Worm (Caenorhabditis elegans) whole organism, L4 larva: ENCODE measurements around the gene plst-1.

Source experiments
- R02D3.7 ChIP-seq: fragments of 150-350 bp; sonication (generic microtip); optimal IDR thresholded peaks from 3 replicates; lab custom pipeline; 2014; ENCODE audit warnings: missing biosample characterization, missing genetic modification characterization
- lin-39 ChIP-seq: fragments of 150-350 bp; optimal IDR thresholded peaks from 2 replicates; lab custom pipeline; 2014; ENCODE audit warnings: missing biosample characterization, missing genetic modification reagents, missing genetic modification characterization
- mxl-2 ChIP-seq: fragments of 200-800 bp; sonication (Bioruptor generic); conservative IDR thresholded peaks from 2 replicates; pipeline ENCODE4 v1.3.6; 2022; ENCODE audit warnings: missing genetic modification reagents, missing genetic modification characterization, missing compliant biosample characterization
- nhr-28 ChIP-seq: fragments of 150-350 bp; optimal IDR thresholded peaks from 2 replicates; lab custom pipeline; 2014; ENCODE audit warnings: missing biosample characterization, missing genetic modification characterization
- unc-39 ChIP-seq: sonication (generic microtip); optimal IDR thresholded peaks from 2 replicates; lab custom pipeline; 2017; ENCODE audit warnings: missing biosample characterization, missing genetic modification characterization

ce11 chrIV:1246762-1247436 lies 42.5 kb upstream of the plst-1 start, which contains the start of the genes clec-165 and F38A1.11:
- TF ChIP-seq R02D3.7 (no peak), unc-39 (no peak), mxl-2 (GFP tag; lab: Robert Waterston, UW) (no peak), nhr-28 (tag; lab: Kevin White, UChicago) (peak; percentile 27), lin-39 (tag; lab: Kevin White, UChicago) (no peak)
